Worm (Caenorhabditis elegans) whole organism, young adult: ENCODE measurements around the gene ZK792.7.

Experiments
- Y79H2A.3 ChIP-seq: fragments of 200-800 bp; sonication (Bioruptor generic); conservative IDR thresholded peaks from 2 replicates; pipeline ENCODE4 v1.3.6; 2022; ENCODE audit warnings: missing genetic modification reagents, missing genetic modification characterization, missing compliant biosample characterization
- ama-1 ChIP-seq, 3 experiments: fragments of 150-350 bp in 1 of 3; sonication (generic microtip) in 2 of 3; optimal IDR thresholded peaks; 2 replicates each; lab custom pipeline; 2014 to 2018; ENCODE audit warnings: missing biosample characterization in 2 of 3, missing genetic modification characterization in 2 of 3, missing genetic modification reagents in 2 of 3
- hmg-20 ChIP-seq: fragments of 200-800 bp; sonication (Bioruptor generic); IDR thresholded peaks from 2 replicates; pipeline ENCODE4 v1.3.6; 2022; ENCODE audit warnings: missing genetic modification reagents, missing genetic modification characterization, missing compliant biosample characterization
- hsf-1 ChIP-seq: fragments of 200-800 bp; sonication (Bioruptor generic); IDR thresholded peaks from 2 replicates; pipeline ENCODE4 v1.3.6; 2022; ENCODE audit warnings: missing genetic modification reagents, missing genetic modification characterization, missing compliant biosample characterization
- nhr-90 ChIP-seq: sonication (generic microtip); optimal IDR thresholded peaks from 2 replicates; lab custom pipeline; 2016; ENCODE audit warnings: missing genotype, mild to moderate bottlenecking, missing genetic modification characterization, missing compliant biosample characterization
- snpc-4 ChIP-seq, 5 experiments: fragments of 150-350 bp in 1 of 5; sonication (generic microtip) in 4 of 5; optimal IDR thresholded peaks; 2 replicates each; lab custom pipeline; 2014 to 2018; ENCODE audit warnings: missing genetic modification characterization in 5 of 5, missing biosample characterization in 3 of 5, antibody characterized with exemption in 2 of 5, mild to moderate bottlenecking in 2 of 5, missing compliant biosample characterization in 2 of 5, missing genotype in 2 of 5, moderate library complexity in 2 of 5, missing genetic modification reagents in 1 of 5

DNA sequence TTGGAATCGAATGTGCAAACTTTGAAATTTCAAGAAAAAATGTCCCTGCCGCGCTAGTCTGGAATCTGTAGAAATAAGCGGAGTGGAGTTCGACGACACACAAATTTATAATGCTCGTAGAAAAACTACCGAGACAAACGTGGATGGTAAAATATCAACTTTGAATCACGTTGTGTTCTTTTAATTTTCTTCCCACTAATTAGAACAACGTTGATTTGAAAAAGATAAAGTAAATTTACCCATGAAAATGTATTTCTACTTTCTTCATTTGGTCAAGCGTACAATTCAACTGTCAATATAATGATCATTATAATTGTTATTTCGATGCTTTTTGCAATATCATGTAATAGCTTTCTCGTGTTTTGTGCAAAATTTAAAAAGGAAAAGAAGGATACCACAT, 48.2 kb downstream of the ZK792.7 start, which contains the start of gene K01A6.5:
- TF ChIP-seq Y79H2A.3, result no peak
- TF ChIP-seq ama-1 (optimal IDR thresholded peaks at IDR 0.05; lab: Kevin White, UChicago), result no peak
- TF ChIP-seq ama-1 (GFP tag; optimal IDR thresholded peaks at IDR 0.05; lab: Kevin White, UChicago), result no peak
- no peak for TF ChIP-seq hsf-1 (GFP tag; lab: Robert Waterston, UW)
- TF ChIP-seq snpc-4 (GFP tag; optimal IDR thresholded peaks at IDR 0.05; lab: Kevin White, UChicago), result no peak
- TF ChIP-seq snpc-4 (tag; optimal IDR thresholded peaks at IDR 0.05; lab: Kevin White, UChicago), result no peak
- TF ChIP-seq nhr-90, result no peak
- no peak for TF ChIP-seq hmg-20 (GFP tag; lab: Robert Waterston, UW)
